Worm (Caenorhabditis elegans): ENCODE results near the gene suca-1.

The suca-1 gene

DNA sequence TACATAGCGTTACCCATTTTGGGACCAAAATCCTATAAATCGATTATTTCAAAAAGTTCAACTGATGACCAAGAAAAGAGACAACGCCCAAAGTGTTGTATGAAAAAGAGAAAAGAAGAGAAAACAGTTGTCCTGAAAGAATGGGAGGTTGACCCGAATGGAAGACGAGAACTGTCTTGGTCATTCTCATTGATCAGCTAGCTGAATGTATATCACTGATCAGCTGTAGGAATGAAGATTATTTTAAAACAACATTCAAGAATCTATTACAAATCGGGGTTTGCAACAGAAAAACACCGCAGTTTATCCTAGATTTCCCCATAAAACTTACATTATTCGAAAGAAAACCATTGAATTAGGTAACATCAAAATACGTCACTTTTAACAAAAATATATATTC lies 9.5 kb downstream of the suca-1 start, which contains the start of gene F47B10.5:
Gene F47B10.5, minus strand, starts transcription at position 101 of the 400 bp plus-strand sequence.
- TF ChIP-seq crh-2 (tag; optimal IDR thresholded peaks at IDR 0.05): no peak
- TF ChIP-seq nhr-25 (tag; optimal IDR thresholded peaks at IDR 0.05): no peak
- TF ChIP-seq C34F6.9 (tag; optimal IDR thresholded peaks at IDR 0.05): no peak

ce11 chrX:10888201-10888600 lies 11.7 kb downstream of the suca-1 start, which contains the start of gene F47B10.6:
Gene F47B10.6 (plus strand): TSS chrX:10888501.
- TF ChIP-seq nhr-21 (tag; optimal IDR thresholded peaks at IDR 0.05) (no peak), mab-5 (tag; optimal IDR thresholded peaks at IDR 0.05) (no peak), sma-3 (GFP tag; optimal IDR thresholded peaks at IDR 0.05) (no peak), ama-1 (optimal IDR thresholded peaks at IDR 0.05) (no peak), gmeb-1 (tag; optimal IDR thresholded peaks at IDR 0.05) (no peak), nhr-77 (tag; optimal IDR thresholded peaks at IDR 0.05) (no peak), lsy-2 (tag; optimal IDR thresholded peaks at IDR 0.05) (no peak), ZK546.5 (tag; optimal IDR thresholded peaks at IDR 0.05) (no peak), nhr-129 (tag; optimal IDR thresholded peaks at IDR 0.05) (no peak), elt-1 (tag; optimal IDR thresholded peaks at IDR 0.05) (no peak), mdl-1 (tag; optimal IDR thresholded peaks at IDR 0.05) (no peak), crh-2 (tag; optimal IDR thresholded peaks at IDR 0.05) (no peak), lin-13 (GFP tag; optimal IDR thresholded peaks at IDR 0.05) (no peak), skn-1 (tag; optimal IDR thresholded peaks at IDR 0.05) (no peak), ztf-11 (tag; optimal IDR thresholded peaks at IDR 0.05) (no peak)

- TF ChIP-seq nhr-10 (tag; optimal IDR thresholded peaks at IDR 0.05): no peak
- no peak for TF ChIP-seq egl-27 (tag; optimal IDR thresholded peaks at IDR 0.05)
- no peak for TF ChIP-seq ztf-1 (GFP tag; conservative IDR thresholded peaks at IDR 0.05)
- no peak for TF ChIP-seq aly-2 (tag; optimal IDR thresholded peaks at IDR 0.05)
- no peak for TF ChIP-seq nhr-77 (tag; optimal IDR thresholded peaks at IDR 0.05)
- TF ChIP-seq nhr-129 (tag; optimal IDR thresholded peaks at IDR 0.05): no peak
- no peak for TF ChIP-seq skn-1 (tag; optimal IDR thresholded peaks at IDR 0.05)
- no peak for TF ChIP-seq fos-1 (tag; optimal IDR thresholded peaks at IDR 0.05)
- no peak for TF ChIP-seq elt-3 (tag; optimal IDR thresholded peaks at IDR 0.05)
- TF ChIP-seq unc-62 (GFP tag; optimal IDR thresholded peaks at IDR 0.05): no peak
- TF ChIP-seq C34F6.9 (tag; optimal IDR thresholded peaks at IDR 0.05): no peak
- no peak for TF ChIP-seq sma-3 (GFP tag; optimal IDR thresholded peaks at IDR 0.05)
- TF ChIP-seq blmp-1 (tag; optimal IDR thresholded peaks at IDR 0.05; ENCODE audit: insufficient read depth): no peak
- no peak for TF ChIP-seq lsy-2 (tag; optimal IDR thresholded peaks at IDR 0.05)
- no peak for TF ChIP-seq unc-39 (tag; optimal IDR thresholded peaks at IDR 0.05)
- TF ChIP-seq Y55F3AM.14 (GFP tag; optimal IDR thresholded peaks at IDR 0.05): no peak
- no peak for TF ChIP-seq mab-5 (tag; optimal IDR thresholded peaks at IDR 0.05)
- TF ChIP-seq sma-9 (GFP tag; optimal IDR thresholded peaks at IDR 0.05): no peak
- TF ChIP-seq sma-9 (tag; optimal IDR thresholded peaks at IDR 0.05): no peak
- no peak for TF ChIP-seq snpc-4 (tag; optimal IDR thresholded peaks at IDR 0.05)
- no peak for TF ChIP-seq F13H6.1 (tag; optimal IDR thresholded peaks at IDR 0.05)
Observed at ce11 chrX:10885872-10886271, 14.0 kb downstream of the suca-1 start, which contains the start of gene T21E8.5. Gene T21E8.5 (plus strand): TSS chrX:10886172.

- TF ChIP-seq mbf-1 (tag; optimal IDR thresholded peaks at IDR 0.05) (no peak), sma-3 (GFP tag; optimal IDR thresholded peaks at IDR 0.05) (no peak)
Observed at ce11 chrX:10883203-10883602, 16.7 kb downstream of the suca-1 start, which contains the start of gene T21E8.7. Gene T21E8.7 (plus strand): TSS chrX:10883503.

- no peak for TF ChIP-seq fos-1 (tag; optimal IDR thresholded peaks at IDR 0.05)
- TF ChIP-seq elt-1 (tag; optimal IDR thresholded peaks at IDR 0.05): no peak
- TF ChIP-seq aly-2 (tag; optimal IDR thresholded peaks at IDR 0.05): no peak
Observed at ce11 chrX:10881984-10882383, 17.9 kb downstream of the suca-1 start, which contains the start of gene T21E8.6. Gene T21E8.6 (plus strand): TSS chrX:10882284.

- TF ChIP-seq lin-13 (GFP tag; optimal IDR thresholded peaks at IDR 0.05) (no peak), elt-1 (tag; optimal IDR thresholded peaks at IDR 0.05) (no peak), blmp-1 (tag; optimal IDR thresholded peaks at IDR 0.05; ENCODE audit: insufficient read depth) (no peak), skn-1 (tag; optimal IDR thresholded peaks at IDR 0.05) (no peak), nhr-10 (tag; optimal IDR thresholded peaks at IDR 0.05) (no peak), egl-27 (tag; optimal IDR thresholded peaks at IDR 0.05) (no peak), unc-55 (GFP tag; optimal IDR thresholded peaks at IDR 0.05) (no peak), F13H6.1 (tag; optimal IDR thresholded peaks at IDR 0.05) (no peak), lin-39 (tag; optimal IDR thresholded peaks at IDR 0.05) (no peak), nhr-237 (tag; optimal IDR thresholded peaks at IDR 0.05) (no peak), nhr-6 (tag; optimal IDR thresholded peaks at IDR 0.05) (no peak), nhr-77 (tag; optimal IDR thresholded peaks at IDR 0.05) (no peak), nhr-21 (tag; optimal IDR thresholded peaks at IDR 0.05) (no peak), crh-2 (tag; optimal IDR thresholded peaks at IDR 0.05) (no peak), ceh-82 (tag; optimal IDR thresholded peaks at IDR 0.05) (no peak), gmeb-1 (tag; optimal IDR thresholded peaks at IDR 0.05) (no peak), alr-1 (tag; optimal IDR thresholded peaks at IDR 0.05) (no peak)
Observed at ce11 chrX:10880509-10880908, 19.4 kb downstream of the suca-1 start, which contains the start of gene T21E8.4. Gene T21E8.4 (plus strand): TSS chrX:10880809.
